Fruit fly (Drosophila melanogaster) Kc167 (cell line): ENCODE measurements around the gene CG31493.

ENCODE experiments used
- insv ChIP-seq: fragments of >200 bp; optimal IDR thresholded peaks from 3 replicates; lab custom pipeline; 2018; ENCODE audit warnings: missing external identifiers
- psq ChIP-seq: fragments of >200 bp; optimal IDR thresholded peaks from 2 replicates; lab custom pipeline; 2017; ENCODE audit warnings: missing external identifiers

DNA sequence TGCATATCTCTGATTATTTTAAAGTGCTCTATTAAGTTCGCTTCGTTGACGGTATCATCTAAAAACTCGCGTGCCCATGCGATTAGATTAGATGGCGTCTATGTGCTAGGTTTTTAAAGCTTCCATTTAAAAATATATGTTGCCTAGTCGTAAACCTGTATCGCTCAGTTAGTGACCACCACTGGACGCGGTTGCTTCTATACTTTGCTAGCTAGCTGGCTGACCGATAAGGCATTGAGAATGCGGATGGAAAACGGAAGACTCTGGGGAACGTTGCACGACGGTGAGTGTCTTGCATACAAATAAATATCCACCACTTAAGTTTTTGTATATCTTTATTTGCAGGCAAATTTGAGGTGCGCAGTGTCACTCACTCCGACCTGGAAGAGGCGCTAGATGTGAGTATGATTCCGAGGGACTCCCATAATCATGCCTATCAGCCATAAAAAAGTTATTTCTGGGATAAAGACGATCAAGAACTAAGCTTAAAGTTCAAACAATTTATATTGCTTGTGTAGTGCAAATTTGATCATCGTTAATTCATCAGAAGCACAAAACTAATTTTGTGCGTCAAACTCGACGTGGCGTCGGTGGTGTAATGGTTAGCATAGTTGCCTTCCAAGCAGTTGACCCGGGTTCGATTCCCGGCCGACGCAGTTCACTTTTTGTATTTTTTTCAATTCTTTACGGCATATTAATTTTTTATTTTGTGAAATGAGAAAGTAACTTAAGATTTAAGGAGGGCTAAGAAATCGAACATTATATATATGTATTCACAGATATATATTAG is 1.9 kb upstream of the CG31493 start, which contains the start of gene CG31248:
- TF ChIP-seq insv (lab: Kevin White, UChicago) (no peak), psq (lab: Kevin White, UChicago) (no peak)
